Worm (Caenorhabditis elegans): ENCODE results near the gene coq-3.

Gene coq-3

ce11 chrIV:14764719-14765173 is 31.4 kb downstream of the coq-3 start (continued):
- TF ChIP-seq mel-28 (tag; optimal IDR thresholded peaks at IDR 0.05; ENCODE audit: borderline replicate concordance), result no peak
- TF ChIP-seq nfyb-1 (GFP tag; IDR thresholded peaks at IDR 0.05), result peak; percentile 68; the same call in 1 of the 2 replicates
- no peak for TF ChIP-seq B0261.1 (tag; optimal IDR thresholded peaks at IDR 0.05)
- TF ChIP-seq ceh-79 (tag; optimal IDR thresholded peaks at IDR 0.05), result no peak
- no peak for TF ChIP-seq madf-10 (tag; optimal IDR thresholded peaks at IDR 0.05)
- no peak for TF ChIP-seq rec-8 (tag; optimal IDR thresholded peaks at IDR 0.05)
- no peak for TF ChIP-seq ccch-3 (GFP tag; optimal IDR thresholded peaks at IDR 0.05)
- peak; percentile 42 for TF ChIP-seq lsy-27 (tag; optimal IDR thresholded peaks at IDR 0.05; ENCODE audit: borderline replicate concordance, insufficient read depth)
- peak; percentile 72; the same call in 1 of the 2 replicates for TF ChIP-seq ztf-28 (GFP tag; IDR thresholded peaks at IDR 0.05)
- peak; percentile 67 for TF ChIP-seq zfh-2 (GFP tag; conservative IDR thresholded peaks at IDR 0.05)
- TF ChIP-seq ztf-3 (GFP tag; optimal IDR thresholded peaks at IDR 0.05), result no peak
- TF ChIP-seq lag-1 (GFP tag; IDR thresholded peaks at IDR 0.05), result no peak
- 0 out of 2 replicates have a peak, but pooled peaks have one; percentile 45 for TF ChIP-seq madf-3 (GFP tag; IDR thresholded peaks at IDR 0.05)
- TF ChIP-seq ceh-91 (GFP tag; IDR thresholded peaks at IDR 0.05), result peak; percentile 63; the same call in 1 of the 2 replicates
- TF ChIP-seq gei-17 (GFP tag; optimal IDR thresholded peaks at IDR 0.05), result no peak
- TF ChIP-seq Y53F4B.3 (GFP tag; IDR thresholded peaks at IDR 0.05), result peak; percentile 72
- TF ChIP-seq K11D2.4 (GFP tag; IDR thresholded peaks at IDR 0.05), result 0 out of 2 replicates have a peak, but pooled peaks have one; percentile 43
- peak; percentile 96 for TF ChIP-seq pbrm-1 (GFP tag; IDR thresholded peaks at IDR 0.05)
- peak; percentile 95 for TF ChIP-seq snpc-3.4 (tag; optimal IDR thresholded peaks at IDR 0.05)
- TF ChIP-seq F57C9.4 (tag; optimal IDR thresholded peaks at IDR 0.05), result no peak
- no peak for TF ChIP-seq dpl-1 (GFP tag; optimal IDR thresholded peaks at IDR 0.05)
- no peak for TF ChIP-seq F57A8.1 (GFP tag; optimal IDR thresholded peaks at IDR 0.05)
- TF ChIP-seq cebp-1 (GFP tag; IDR thresholded peaks at IDR 0.05), result no peak
- no peak for TF ChIP-seq cebp-1 (tag; optimal IDR thresholded peaks at IDR 0.05)
- no peak for TF ChIP-seq ztf-6 (GFP tag; IDR thresholded peaks at IDR 0.05)
- TF ChIP-seq nhr-90 (tag; optimal IDR thresholded peaks at IDR 0.05), result no peak
- no peak for TF ChIP-seq nhr-80 (tag; optimal IDR thresholded peaks at IDR 0.05)
- TF ChIP-seq ztf-25 (GFP tag; IDR thresholded peaks at IDR 0.05), result 0 out of 2 replicates have a peak, but pooled peaks have one; percentile 3
- 0 out of 2 replicates have a peak, but pooled peaks have one; percentile 49 for TF ChIP-seq sea-2 (GFP tag; IDR thresholded peaks at IDR 0.05)
- TF ChIP-seq egrh-3 (GFP tag; IDR thresholded peaks at IDR 0.05), result no peak
- TF ChIP-seq F10E7.11 (tag; optimal IDR thresholded peaks at IDR 0.05), result no peak
- TF ChIP-seq nhr-27 (tag; optimal IDR thresholded peaks at IDR 0.05), result no peak
- no peak for TF ChIP-seq T07F8.4 (tag; optimal IDR thresholded peaks at IDR 0.05)
- no peak for TF ChIP-seq ZK185.1 (tag; optimal IDR thresholded peaks at IDR 0.05; ENCODE audit: poor library complexity, severe bottlenecking)
- TF ChIP-seq F37B4.10 (GFP tag; IDR thresholded peaks at IDR 0.05), result no peak
- peak; percentile 72 for TF ChIP-seq F33H1.4 (GFP tag; IDR thresholded peaks at IDR 0.05)
- TF ChIP-seq Y56A3A.18 (GFP tag; IDR thresholded peaks at IDR 0.05), result 0 out of 2 replicates have a peak, but pooled peaks have one; percentile 26
- peak; percentile 27 for TF ChIP-seq unc-130 (GFP tag; optimal IDR thresholded peaks at IDR 0.05)
- no peak for TF ChIP-seq sdz-38 (tag; optimal IDR thresholded peaks at IDR 0.05)
- no peak for TF ChIP-seq tbx-9 (tag; optimal IDR thresholded peaks at IDR 0.05; ENCODE audit: borderline replicate concordance)
- TF ChIP-seq ceh-100 (GFP tag; IDR thresholded peaks at IDR 0.05), result peak; percentile 70
- peak; percentile 71 for TF ChIP-seq Y53G8AR.9 (GFP tag; conservative IDR thresholded peaks at IDR 0.05)
- peak; percentile 99 for TF ChIP-seq madf-8 (GFP tag; conservative IDR thresholded peaks at IDR 0.05)
- TF ChIP-seq ceh-27 (GFP tag; optimal IDR thresholded peaks at IDR 0.05), result peak; percentile 27
- TF ChIP-seq fkh-3 (tag; optimal IDR thresholded peaks at IDR 0.05), result no peak
- peak; percentile 71 for TF ChIP-seq lir-1 (GFP tag; conservative IDR thresholded peaks at IDR 0.05)
- TF ChIP-seq F22D6.2 (tag; optimal IDR thresholded peaks at IDR 0.05), result no peak
- no peak for TF ChIP-seq unc-62 (GFP tag; optimal IDR thresholded peaks at IDR 0.05)
